Fruit fly (Drosophila melanogaster): ENCODE results near the gene tna.

tna gene

DNA sequence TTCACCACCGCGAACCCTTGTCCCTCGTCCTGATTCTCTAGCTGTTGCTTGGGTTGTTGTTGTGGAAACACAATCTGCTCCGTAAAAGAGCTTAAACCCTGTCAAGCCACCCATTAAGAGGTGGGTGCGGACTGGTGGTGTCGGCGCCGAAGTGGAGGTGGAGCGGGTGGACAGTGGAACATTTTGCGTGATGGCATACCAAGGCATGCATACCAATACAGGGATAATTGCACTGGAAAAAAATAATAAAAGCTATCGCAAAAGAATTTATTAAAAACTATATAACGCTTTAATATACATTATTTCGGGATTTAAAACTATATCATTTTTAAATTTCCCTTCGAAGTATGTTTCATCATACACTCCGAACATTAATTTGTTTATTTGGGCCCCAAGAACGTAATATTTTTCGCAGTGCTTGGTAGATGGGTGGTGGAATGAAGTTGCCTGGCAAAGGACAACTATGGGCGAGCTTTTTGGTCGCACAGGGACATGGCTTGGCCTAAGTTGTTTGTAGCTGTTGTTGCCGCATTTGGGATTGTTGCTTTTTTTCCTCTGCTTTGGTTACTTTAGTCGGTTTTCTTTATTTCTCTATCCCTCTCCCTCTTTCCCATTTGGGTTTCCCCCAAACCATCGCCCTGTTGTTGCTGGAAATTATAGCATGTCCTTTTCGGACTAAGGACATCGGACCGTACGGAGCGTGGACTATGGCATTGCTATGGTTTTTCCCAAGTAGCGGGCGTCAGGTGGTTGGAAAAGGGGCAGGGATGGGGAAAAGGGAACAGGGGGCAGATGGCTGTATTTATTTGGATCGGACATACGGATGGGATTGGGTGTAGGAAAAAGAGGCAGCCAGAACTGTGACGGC, 12.7 kb upstream of the tna start (continued):
- peak; percentile 77 for TF ChIP-seq CG12769 (tag; optimal IDR thresholded peaks at IDR 0.05)
- TF ChIP-seq wor (GFP tag; IDR thresholded peaks at IDR 0.05): peak; percentile 63; the same call in 1 of the 2 replicates
- TF ChIP-seq CG17186 (GFP tag; optimal IDR thresholded peaks at IDR 0.05): no peak
- peak; percentile 87 for TF ChIP-seq CG11504 (tag; optimal IDR thresholded peaks at IDR 0.05)
- TF ChIP-seq CG10431 (GFP tag; optimal IDR thresholded peaks at IDR 0.05): no peak
- peak; percentile 71 for TF ChIP-seq CG12299 (tag; optimal IDR thresholded peaks at IDR 0.05)
- TF ChIP-seq CG1233 (GFP tag; optimal IDR thresholded peaks at IDR 0.05): peak; percentile 58
- TF ChIP-seq lov (optimal IDR thresholded peaks at IDR 0.05): no peak
- TF ChIP-seq lov (GFP tag; IDR thresholded peaks at IDR 0.05): no peak
- peak; percentile 58 for TF ChIP-seq crol (GFP tag; IDR thresholded peaks at IDR 0.05)
- no peak for TF ChIP-seq CG2129 (GFP tag; IDR thresholded peaks at IDR 0.05; ENCODE audit: partially characterized antibody)
- TF ChIP-seq Taf1 (GFP tag; IDR thresholded peaks at IDR 0.05): no peak
- TF ChIP-seq Hr51 (GFP tag; optimal IDR thresholded peaks at IDR 0.05): peak; percentile 45 to 82
- TF ChIP-seq HmgD (GFP tag; optimal IDR thresholded peaks at IDR 0.05): no peak
- TF ChIP-seq Six4 (GFP tag; optimal IDR thresholded peaks at IDR 0.05): peak; percentile 47
- TF ChIP-seq CG13424 (tag; optimal IDR thresholded peaks at IDR 0.05): peak; percentile 80
- TF ChIP-seq CG34224 (GFP tag; IDR thresholded peaks at IDR 0.05; ENCODE audit: partially characterized antibody): no peak
- peak; percentile 67 for TF ChIP-seq CG6683 (GFP tag; optimal IDR thresholded peaks at IDR 0.05)
- TF ChIP-seq Ssrp (tag; optimal IDR thresholded peaks at IDR 0.05): peak; percentile 66
- TF ChIP-seq Tbp (GFP tag; optimal IDR thresholded peaks at IDR 0.05): no peak
- TF ChIP-seq nom (GFP tag; optimal IDR thresholded peaks at IDR 0.05): no peak
- TF ChIP-seq CG2202 (tag; optimal IDR thresholded peaks at IDR 0.05): peak; percentile 14
- peak; percentile 32 for TF ChIP-seq tio (GFP tag; optimal IDR thresholded peaks at IDR 0.05)
- TF ChIP-seq Kr (GFP tag; optimal IDR thresholded peaks at IDR 0.05): no peak
- TF ChIP-seq seq (GFP tag; IDR thresholded peaks at IDR 0.05): peak; percentile 54; the same call in 1 of the 2 replicates
- peak; percentile 73; the same call in 2 of the 3 replicates for TF ChIP-seq Mrtf (GFP tag; IDR thresholded peaks at IDR 0.05)
- no peak for TF ChIP-seq mld (GFP tag; IDR thresholded peaks at IDR 0.05; ENCODE audit: partially characterized antibody)
- TF ChIP-seq MBD-R2 (GFP tag; IDR thresholded peaks at IDR 0.05): peak; percentile 58; the same call in 1 of the 2 replicates
- peak; percentile 62; the same call in 1 of the 2 replicates for TF ChIP-seq ara (GFP tag; IDR thresholded peaks at IDR 0.05)
- TF ChIP-seq CG13296 (GFP tag; optimal IDR thresholded peaks at IDR 0.05): peak; percentile 78
- TF ChIP-seq zf30C (GFP tag; optimal IDR thresholded peaks at IDR 0.05): peak; percentile 70
- TF ChIP-seq gcm (GFP tag; optimal IDR thresholded peaks at IDR 0.05): peak; percentile 46
- TF ChIP-seq HmgZ (tag; optimal IDR thresholded peaks at IDR 0.05): peak; percentile 80
- peak; percentile 52; the same call in 1 of the 2 replicates for TF ChIP-seq CG1024 (GFP tag; IDR thresholded peaks at IDR 0.05)
- TF ChIP-seq Atf3 (GFP tag; optimal IDR thresholded peaks at IDR 0.05): no peak
- TF ChIP-seq Optix (GFP tag; IDR thresholded peaks at IDR 0.05): peak; percentile 15; the same call in 1 of the 3 replicates
- peak; percentile 83 for TF ChIP-seq Xrp1 (GFP tag; IDR thresholded peaks at IDR 0.05)
- TF ChIP-seq az2 (GFP tag; optimal IDR thresholded peaks at IDR 0.05): peak; percentile 67
- peak; percentile 74 for TF ChIP-seq D19A (tag; optimal IDR thresholded peaks at IDR 0.05)
- TF ChIP-seq CG9797 (GFP tag; optimal IDR thresholded peaks at IDR 0.05): no peak
- TF ChIP-seq tna (GFP tag; IDR thresholded peaks at IDR 0.05; ENCODE audit: partially characterized antibody): no peak
- peak; percentile 47 for TF ChIP-seq CG10654 (GFP tag; optimal IDR thresholded peaks at IDR 0.05)
- TF ChIP-seq CG18619 (GFP tag; optimal IDR thresholded peaks at IDR 0.05): peak; percentile 56
- TF ChIP-seq Dbx (GFP tag; IDR thresholded peaks at IDR 0.05): peak; percentile 75
- 0 out of 2 replicates have a peak, but pooled peaks have one; percentile 50 for TF ChIP-seq cas (GFP tag; IDR thresholded peaks at IDR 0.05)
- TF ChIP-seq CG10209 (GFP tag; optimal IDR thresholded peaks at IDR 0.05): peak; percentile 68
- TF ChIP-seq CG2712 (tag; optimal IDR thresholded peaks at IDR 0.05): peak; percentile 77
- TF ChIP-seq CG10366 (GFP tag; IDR thresholded peaks at IDR 0.05): peak; percentile 58
- no peak for TF ChIP-seq br (optimal IDR thresholded peaks at IDR 0.05)

Measured in whole organism, embryonic.